Fruit fly (Drosophila melanogaster): ENCODE data around the gene MetRS-m.

The MetRS-m gene

DNA sequence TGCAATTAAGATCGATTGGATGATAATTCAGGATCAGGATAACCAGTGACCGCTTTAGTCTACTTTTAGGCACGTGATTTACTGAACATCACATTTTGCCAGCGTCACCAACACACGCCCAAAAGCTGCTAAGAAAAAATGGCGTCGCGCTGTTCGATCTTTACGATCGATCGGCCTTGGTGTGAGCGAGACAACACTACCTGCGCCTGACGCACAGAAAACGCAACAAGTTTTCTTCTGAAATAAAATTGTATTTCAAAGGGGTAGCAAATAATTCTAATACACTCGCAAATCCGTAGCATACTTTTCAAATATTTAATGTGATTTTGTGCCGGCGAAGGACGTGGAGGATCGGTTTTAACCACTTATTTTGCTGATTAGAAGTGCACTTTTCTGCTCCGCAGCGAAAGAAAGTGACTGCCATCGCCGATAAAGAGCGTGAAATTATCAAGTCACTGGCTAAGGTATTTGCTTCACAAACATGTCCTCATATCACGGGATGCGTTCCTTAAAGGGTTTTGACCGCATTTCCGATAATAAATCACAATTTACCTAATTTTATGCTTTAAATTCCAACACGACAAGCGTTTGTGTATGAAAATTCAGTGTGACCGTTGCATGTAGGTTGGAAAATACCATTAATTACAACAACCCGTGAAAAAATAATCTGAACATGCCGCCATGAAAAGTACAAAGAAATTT is 48.3 kb upstream of the MetRS-m start (continued):
- TF ChIP-seq Lhr (GFP tag; optimal IDR thresholded peaks at IDR 0.05) (no peak), Ada2b (GFP tag; IDR thresholded peaks at IDR 0.05) (no peak), dmrt99B (tag; optimal IDR thresholded peaks at IDR 0.05) (no peak), pfk (GFP tag; optimal IDR thresholded peaks at IDR 0.05) (no peak), Ptx1 (GFP tag; IDR thresholded peaks at IDR 0.05) (no peak), Dip3 (GFP tag; optimal IDR thresholded peaks at IDR 0.05) (no peak), CG10274 (GFP tag; optimal IDR thresholded peaks at IDR 0.05) (no peak), ewg (GFP tag; optimal IDR thresholded peaks at IDR 0.05) (no peak), usp (GFP tag; optimal IDR thresholded peaks at IDR 0.05) (no peak), CG12769 (tag; optimal IDR thresholded peaks at IDR 0.05) (no peak), bsh (GFP tag; optimal IDR thresholded peaks at IDR 0.05) (peak in 1 of 2 experiments; percentile 5), Atf3 (GFP tag; optimal IDR thresholded peaks at IDR 0.05) (no peak), CG6854 (GFP tag; optimal IDR thresholded peaks at IDR 0.05) (no peak), CG30403 (GFP tag; optimal IDR thresholded peaks at IDR 0.05) (no peak), btn (GFP tag; optimal IDR thresholded peaks at IDR 0.05) (no peak), lmd (GFP tag; IDR thresholded peaks at IDR 0.05) (no peak)

DNA sequence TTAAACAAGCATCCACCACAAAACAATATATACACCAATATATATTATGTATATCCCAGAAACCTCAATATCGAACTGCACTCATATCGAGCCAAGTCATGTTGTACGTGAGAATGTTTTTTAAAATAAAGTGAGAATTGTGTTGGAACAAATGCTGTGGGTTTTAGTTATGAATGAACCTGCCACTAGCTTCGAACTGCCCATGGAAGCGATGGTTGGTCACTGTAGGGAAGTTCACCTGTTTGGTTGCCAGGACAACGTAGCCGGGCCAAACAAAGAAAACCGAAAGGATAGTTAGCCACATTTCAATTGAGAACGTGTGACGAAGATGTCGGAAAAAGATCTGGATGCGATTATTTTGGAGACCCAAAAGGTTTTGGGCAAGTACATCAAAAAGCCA is 42.3 kb upstream of the MetRS-m start, which contains the start of gene IFT54:
Gene IFT54 (plus strand): TSS at position 301 of the 400 bp plus-strand sequence.
- TF ChIP-seq rib (GFP tag; IDR thresholded peaks at IDR 0.05), result no peak
- TF ChIP-seq sob (GFP tag; IDR thresholded peaks at IDR 0.05), result 0 out of 2 replicates have a peak, but pooled peaks have one; percentile 14
- peak; percentile 24; the same call in 1 of the 2 replicates for TF ChIP-seq Rfx (GFP tag; IDR thresholded peaks at IDR 0.05)

DNA sequence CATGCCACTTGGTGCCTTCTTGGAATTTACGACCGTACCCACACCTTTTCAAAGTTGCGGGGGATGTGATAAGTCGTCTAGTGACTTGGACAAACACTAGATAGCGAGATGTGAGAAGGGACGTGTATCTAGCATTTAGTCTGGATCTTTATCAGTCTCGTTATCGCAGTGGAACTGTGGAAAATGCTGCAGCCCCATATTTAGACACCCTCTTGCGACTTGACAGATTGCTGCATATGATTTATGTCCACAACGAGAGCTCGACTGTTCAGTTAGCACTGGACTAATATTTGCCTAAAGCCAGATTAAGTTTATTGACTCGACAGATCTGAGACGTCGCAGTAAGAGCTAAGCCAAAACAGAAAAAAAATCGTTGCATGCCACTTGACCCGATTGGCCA is 40.1 kb upstream of the MetRS-m start:
- TF ChIP-seq amos (GFP tag; IDR thresholded peaks at IDR 0.05; ENCODE audit: partially characterized antibody), result no peak
- no peak for TF ChIP-seq Fer2 (tag; optimal IDR thresholded peaks at IDR 0.05)
- no peak for TF ChIP-seq CG2129 (GFP tag; IDR thresholded peaks at IDR 0.05; ENCODE audit: partially characterized antibody)
- no peak for TF ChIP-seq rib (GFP tag; IDR thresholded peaks at IDR 0.05)
- TF ChIP-seq Opbp (GFP tag; IDR thresholded peaks at IDR 0.05; ENCODE audit: partially characterized antibody), result no peak
- TF ChIP-seq CG9876 (GFP tag; optimal IDR thresholded peaks at IDR 0.05), result no peak
- no peak for TF ChIP-seq eyg (GFP tag; optimal IDR thresholded peaks at IDR 0.05)
- TF ChIP-seq Hr39 (optimal IDR thresholded peaks at IDR 0.05), result no peak
- no peak for TF ChIP-seq CG9797 (GFP tag; optimal IDR thresholded peaks at IDR 0.05)
- no peak for TF ChIP-seq TFAM (GFP tag; optimal IDR thresholded peaks at IDR 0.05)
- no peak for TF ChIP-seq CG16863 (GFP tag; optimal IDR thresholded peaks at IDR 0.05)
- TF ChIP-seq tup (GFP tag; optimal IDR thresholded peaks at IDR 0.05), result no peak
- no peak for TF ChIP-seq inv (GFP tag; IDR thresholded peaks at IDR 0.05; ENCODE audit: partially characterized antibody)
- TF ChIP-seq CG18764 (GFP tag; optimal IDR thresholded peaks at IDR 0.05), result no peak
- no peak for TF ChIP-seq CG4820 (GFP tag; optimal IDR thresholded peaks at IDR 0.05)
- no peak for TF ChIP-seq CG10366 (GFP tag; IDR thresholded peaks at IDR 0.05)
- no peak for TF ChIP-seq lov (optimal IDR thresholded peaks at IDR 0.05)
- peak; percentile 72; the same call in 1 of the 3 replicates for TF ChIP-seq lov (GFP tag; IDR thresholded peaks at IDR 0.05)
- TF ChIP-seq CG30431 (GFP tag; optimal IDR thresholded peaks at IDR 0.05), result no peak
- TF ChIP-seq GATAe (GFP tag; conservative IDR thresholded peaks at IDR 0.05), result no peak
- no peak for TF ChIP-seq CG16815 (GFP tag; optimal IDR thresholded peaks at IDR 0.05)
- TF ChIP-seq Lhr (GFP tag; optimal IDR thresholded peaks at IDR 0.05), result no peak
- no peak for TF ChIP-seq Usf (GFP tag; optimal IDR thresholded peaks at IDR 0.05)
- no peak for TF ChIP-seq CG12299 (tag; optimal IDR thresholded peaks at IDR 0.05)
- no peak for TF ChIP-seq CG18476 (GFP tag; optimal IDR thresholded peaks at IDR 0.05)
- TF ChIP-seq Ada2b (GFP tag; IDR thresholded peaks at IDR 0.05), result no peak
- no peak for TF ChIP-seq CG8765 (GFP tag; IDR thresholded peaks at IDR 0.05)
- no peak for TF ChIP-seq CG32532 (GFP tag; IDR thresholded peaks at IDR 0.05)
- TF ChIP-seq CG2678 (tag; optimal IDR thresholded peaks at IDR 0.05), result peak; percentile 67
- TF ChIP-seq lab (GFP tag; optimal IDR thresholded peaks at IDR 0.05), result peak; percentile 67
- no peak for TF ChIP-seq CG13775 (GFP tag; optimal IDR thresholded peaks at IDR 0.05)
- no peak for TF ChIP-seq jumu (GFP tag; optimal IDR thresholded peaks at IDR 0.05)

All from whole organism, embryonic.